Fruit fly (Drosophila melanogaster): ENCODE results near the gene Yp3.

Gene Yp3

DNA sequence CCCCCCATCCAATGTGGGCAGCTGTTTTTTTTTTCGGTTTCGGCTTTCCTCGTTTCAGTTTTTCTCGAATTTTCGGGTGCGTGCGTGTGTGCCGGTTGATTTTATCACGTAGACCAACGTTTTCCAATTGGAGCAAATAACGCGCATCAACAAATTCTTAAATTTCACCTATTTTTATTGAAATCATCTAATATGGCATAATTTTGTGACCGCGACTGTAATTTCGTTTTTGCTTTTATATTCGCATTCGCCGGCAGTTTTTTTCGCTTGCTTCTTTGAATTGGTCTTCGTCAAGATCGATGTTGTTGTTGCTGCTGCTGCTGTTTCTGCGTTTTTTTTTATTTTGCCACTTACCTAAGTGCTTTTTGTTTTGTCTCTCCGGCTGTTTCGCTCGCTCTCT lies 4.9 kb upstream of the Yp3 start (continued):
- TF ChIP-seq amos (GFP tag; IDR thresholded peaks at IDR 0.05; ENCODE audit: partially characterized antibody) (no peak), NFAT (GFP tag; IDR thresholded peaks at IDR 0.05) (no peak), hkb (optimal IDR thresholded peaks at IDR 0.05) (no peak), hkb (GFP tag; IDR thresholded peaks at IDR 0.05) (no peak), NfI (GFP tag; optimal IDR thresholded peaks at IDR 0.05) (no peak), CG8359 (GFP tag; optimal IDR thresholded peaks at IDR 0.05; ENCODE audit: borderline replicate concordance) (no peak), pan (optimal IDR thresholded peaks at IDR 0.05) (no peak), pan (GFP tag; optimal IDR thresholded peaks at IDR 0.05 in 1 of 2, IDR thresholded peaks at IDR 0.05 in 1 of 2) (no peak), MBD-R2 (GFP tag; IDR thresholded peaks at IDR 0.05) (no peak), CG6689 (GFP tag; IDR thresholded peaks at IDR 0.05) (no peak), Hr51 (GFP tag; optimal IDR thresholded peaks at IDR 0.05) (no peak), Drgx (GFP tag; IDR thresholded peaks at IDR 0.05) (peak; percentile 60), pita (GFP tag; optimal IDR thresholded peaks at IDR 0.05) (no peak), D19B (GFP tag; optimal IDR thresholded peaks at IDR 0.05) (no peak), CG9727 (GFP tag; optimal IDR thresholded peaks at IDR 0.05) (no peak), btn (GFP tag; optimal IDR thresholded peaks at IDR 0.05) (no peak), odd (GFP tag; optimal IDR thresholded peaks at IDR 0.05) (no peak), ewg (GFP tag; optimal IDR thresholded peaks at IDR 0.05) (no peak), unc-4 (GFP tag; IDR thresholded peaks at IDR 0.05; ENCODE audit: partially characterized antibody) (no peak), CG17912 (GFP tag; optimal IDR thresholded peaks at IDR 0.05) (no peak), dimm (GFP tag; IDR thresholded peaks at IDR 0.05) (no peak), E2f1 (GFP tag; IDR thresholded peaks at IDR 0.05) (no peak), zfh2 (GFP tag; optimal IDR thresholded peaks at IDR 0.05) (no peak), insv (GFP tag; optimal IDR thresholded peaks at IDR 0.05) (peak in 1 of 2 experiments; percentile 69), CG17359 (tag; optimal IDR thresholded peaks at IDR 0.05) (no peak), toy (GFP tag; IDR thresholded peaks at IDR 0.05) (no peak), CG4282 (GFP tag; optimal IDR thresholded peaks at IDR 0.05) (no peak), CG6683 (GFP tag; optimal IDR thresholded peaks at IDR 0.05) (no peak), kah (GFP tag; optimal IDR thresholded peaks at IDR 0.05) (no peak), NC2β (GFP tag; optimal IDR thresholded peaks at IDR 0.05) (no peak), sr (GFP tag; IDR thresholded peaks at IDR 0.05) (no peak), CG18764 (GFP tag; optimal IDR thresholded peaks at IDR 0.05) (no peak), CG18011 (GFP tag; optimal IDR thresholded peaks at IDR 0.05) (no peak), Hsf (GFP tag; optimal IDR thresholded peaks at IDR 0.05) (peak; percentile 9), fru (optimal IDR thresholded peaks at IDR 0.05) (no peak), CG7987 (GFP tag; optimal IDR thresholded peaks at IDR 0.05) (no peak), CG8944 (GFP tag; optimal IDR thresholded peaks at IDR 0.05) (no peak), CG4424 (GFP tag; optimal IDR thresholded peaks at IDR 0.05) (no peak), CG14667 (GFP tag; IDR thresholded peaks at IDR 0.05) (no peak), CG6791 (GFP tag; IDR thresholded peaks at IDR 0.05; ENCODE audit: partially characterized antibody) (no peak), CG2889 (GFP tag; IDR thresholded peaks at IDR 0.05) (no peak), Dref (GFP tag; IDR thresholded peaks at IDR 0.05) (no peak), CG11504 (tag; optimal IDR thresholded peaks at IDR 0.05) (no peak), Atf6 (GFP tag; IDR thresholded peaks at IDR 0.05) (no peak), CG12391 (tag; optimal IDR thresholded peaks at IDR 0.05) (no peak), Rfx (GFP tag; IDR thresholded peaks at IDR 0.05) (peak; percentile 28; the same call in 1 of the 2 replicates), Bgb (GFP tag; IDR thresholded peaks at IDR 0.05; ENCODE audit: partially characterized antibody) (no peak), D (optimal IDR thresholded peaks at IDR 0.05) (no peak), D (GFP tag; optimal IDR thresholded peaks at IDR 0.05) (no peak), Nf-YB (GFP tag; optimal IDR thresholded peaks at IDR 0.05) (no peak), az2 (GFP tag; optimal IDR thresholded peaks at IDR 0.05) (no peak), zfh1 (GFP tag; IDR thresholded peaks at IDR 0.05) (no peak), Stat92E (GFP tag; optimal IDR thresholded peaks at IDR 0.05) (no peak)
